Fruit fly (Drosophila melanogaster) whole organism, prepupa: ENCODE data around the gene Pak3.

ENCODE experiments used
- Gug ChIP-seq: fragments of 200-800 bp; sonication (Bioruptor generic); IDR thresholded peaks from 2 replicates; pipeline ENCODE4 v1.3.6; 2022; ENCODE audit warnings: missing biosample characterization, missing genetic modification characterization
- Hr39 ChIP-seq: fragments of 200-800 bp; sonication (Bioruptor generic); optimal IDR thresholded peaks from 2 replicates; lab custom pipeline; 2016; ENCODE audit warnings: missing biosample characterization, missing genetic modification characterization
- Sox102F ChIP-seq: fragments of 200-800 bp; sonication (Bioruptor generic); optimal IDR thresholded peaks from 2 replicates; lab custom pipeline; 2016; ENCODE audit warnings: missing biosample characterization, mild to moderate bottlenecking, missing genetic modification characterization
- acj6 ChIP-seq: fragments of 200-800 bp; sonication (Bioruptor generic); optimal IDR thresholded peaks from 3 replicates; lab custom pipeline; 2016; ENCODE audit warnings: missing biosample characterization, missing genetic modification characterization
- vri ChIP-seq: fragments of 200-800 bp; sonication (Bioruptor generic); optimal IDR thresholded peaks from 3 replicates; lab custom pipeline; 2016; ENCODE audit warnings: missing biosample characterization, mild to moderate bottlenecking, missing genetic modification characterization

DNA sequence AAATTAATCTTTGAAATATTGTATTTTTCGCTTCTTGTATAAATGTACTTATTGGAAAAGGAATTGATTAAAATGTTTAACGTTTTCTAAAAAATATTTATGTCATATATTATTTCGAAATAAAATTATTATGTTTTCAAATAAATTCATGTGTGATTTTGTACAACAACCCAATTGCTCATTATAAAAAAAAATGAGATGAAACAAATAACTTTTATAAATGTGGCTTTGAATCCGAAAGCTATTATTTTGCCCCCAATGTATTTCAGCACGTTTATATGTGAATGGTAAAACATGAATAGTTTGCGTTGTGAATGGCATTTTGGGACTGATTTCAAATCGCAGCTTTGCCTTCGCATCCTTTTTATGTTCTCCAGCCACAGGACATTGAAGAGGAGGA, 19.0 kb downstream of the Pak3 start, which contains the start of gene CG14881:
- TF ChIP-seq Sox102F (GFP tag; lab: Kevin White, UChicago) (no peak), Hr39 (GFP tag; lab: Kevin White, UChicago) (no peak), Gug (GFP tag; lab: Robert Waterston, UW) (no peak), vri (GFP tag; lab: Kevin White, UChicago) (no peak), acj6 (GFP tag; lab: Kevin White, UChicago) (no peak)
